Fruit fly (Drosophila melanogaster): ENCODE measurements around the gene Frq2.

dm6 chrX:18238449-18238848, 61.0 kb downstream of the Frq2 start:
- no peak for TF ChIP-seq usp (GFP tag; optimal IDR thresholded peaks at IDR 0.05)
- TF ChIP-seq pan (optimal IDR thresholded peaks at IDR 0.05), result no peak
- no peak for TF ChIP-seq rgr (GFP tag; optimal IDR thresholded peaks at IDR 0.05)
- no peak for TF ChIP-seq CG32264 (GFP tag; optimal IDR thresholded peaks at IDR 0.05)
- TF ChIP-seq OdsH (GFP tag; optimal IDR thresholded peaks at IDR 0.05), result no peak
- no peak for TF ChIP-seq Dif (GFP tag; optimal IDR thresholded peaks at IDR 0.05; ENCODE audit: partially characterized antibody)
- no peak for TF ChIP-seq sv (GFP tag; optimal IDR thresholded peaks at IDR 0.05)
- TF ChIP-seq ey (GFP tag; optimal IDR thresholded peaks at IDR 0.05), result no peak
- no peak for TF ChIP-seq Myc (optimal IDR thresholded peaks at IDR 0.05)
- TF ChIP-seq GATAd (GFP tag; optimal IDR thresholded peaks at IDR 0.05), result no peak
- TF ChIP-seq Hnf4 (GFP tag; optimal IDR thresholded peaks at IDR 0.05), result no peak

Measured in whole organism, wandering third instar larva.